Worm (Caenorhabditis elegans) whole organism, mixed stage, embryonic: ENCODE measurements around the gene str-169.

ENCODE experiments used
- ces-1 ChIP-seq: fragments of 150-350 bp; optimal IDR thresholded peaks from 2 replicates; lab custom pipeline; 2014; ENCODE audit warnings: missing biosample characterization, missing genetic modification reagents, missing genetic modification characterization
- cnd-1 ChIP-seq: fragments of 200-800 bp; sonication (Bioruptor generic); optimal IDR thresholded peaks from 2 replicates; lab custom pipeline; 2018; ENCODE audit warnings: mild to moderate bottlenecking, missing genetic modification characterization, missing compliant biosample characterization
- hlh-1 ChIP-seq: fragments of 150-350 bp; optimal IDR thresholded peaks from 2 replicates; lab custom pipeline; 2014; ENCODE audit warnings: missing biosample characterization, missing genetic modification reagents, missing genetic modification characterization
- lin-13 ChIP-seq: fragments of 150-350 bp; optimal IDR thresholded peaks from 2 replicates; lab custom pipeline; 2014; ENCODE audit warnings: missing biosample characterization, missing genetic modification characterization
- lsy-2 ChIP-seq: fragments of 150-350 bp; optimal IDR thresholded peaks from 2 replicates; lab custom pipeline; 2014; ENCODE audit warnings: missing biosample characterization, missing genetic modification characterization
- nhr-12 ChIP-seq: fragments of 150-350 bp; optimal IDR thresholded peaks from 2 replicates; lab custom pipeline; 2014; ENCODE audit warnings: missing biosample characterization, missing genetic modification characterization
- nhr-28 ChIP-seq: fragments of 150-350 bp; optimal IDR thresholded peaks from 2 replicates; lab custom pipeline; 2014; ENCODE audit warnings: missing biosample characterization, missing genetic modification characterization
- pha-4 ChIP-seq: fragments of 150-350 bp; optimal IDR thresholded peaks from 2 replicates; lab custom pipeline; 2018; ENCODE audit warnings: missing biosample characterization, missing genetic modification reagents, missing genetic modification characterization
- sptf-1 ChIP-seq: sonication (generic microtip); optimal IDR thresholded peaks from 2 replicates; lab custom pipeline; 2017; ENCODE audit warnings: mild to moderate bottlenecking, missing genetic modification characterization, moderate library complexity, missing compliant biosample characterization
- unc-39 ChIP-seq: fragments of 150-350 bp; optimal IDR thresholded peaks from 2 replicates; lab custom pipeline; 2014; ENCODE audit warnings: missing biosample characterization, missing genetic modification characterization
- unc-62 ChIP-seq: fragments of 150-350 bp; optimal IDR thresholded peaks from 2 replicates; lab custom pipeline; 2014; ENCODE audit warnings: missing biosample characterization, missing genetic modification reagents, missing genetic modification characterization

DNA sequence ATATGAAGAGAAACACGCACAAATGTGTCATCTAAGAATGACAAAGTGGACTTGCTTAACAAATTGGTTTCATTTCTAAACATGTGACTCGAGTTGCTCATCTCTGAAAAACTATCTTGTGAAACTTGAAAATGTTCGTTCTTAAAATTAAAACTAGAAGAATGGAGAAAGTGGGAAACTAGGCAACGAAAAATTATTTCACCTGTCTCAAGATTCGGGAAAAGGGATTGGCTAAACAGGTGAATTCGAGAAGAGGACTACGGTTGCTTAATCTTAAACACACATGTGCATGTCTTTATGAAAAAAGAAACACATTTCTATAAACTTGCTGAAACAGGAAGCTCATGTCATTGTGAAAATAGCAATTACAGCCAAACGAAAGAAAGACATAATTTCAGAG is 35.2 kb downstream of the str-169 start, which contains the start of gene srz-24:
- TF ChIP-seq lin-13 (tag; lab: Kevin White, UChicago) (no peak), lsy-2 (tag; lab: Kevin White, UChicago) (no peak), unc-39 (tag; lab: Kevin White, UChicago) (no peak), unc-62 (GFP tag; lab: Kevin White, UChicago) (no peak), cnd-1 (no peak), nhr-28 (no peak), ces-1 (GFP tag; lab: Kevin White, UChicago) (no peak), sptf-1 (tag; lab: Kevin White, UChicago) (no peak), nhr-12 (tag; lab: Kevin White, UChicago) (no peak), pha-4 (no peak), hlh-1 (tag; lab: Kevin White, UChicago) (no peak)
